Fruit fly (Drosophila melanogaster) whole organism, embryonic: Measurements from ENCODE around the gene CG31205.

Experiments
- CG12071 ChIP-seq: fragments of 200-800 bp; sonication (Bioruptor generic); optimal IDR thresholded peaks from 3 replicates; lab custom pipeline; 2018; ENCODE audit warnings: missing biosample characterization, mild to moderate bottlenecking, missing genetic modification characterization
- CG12104 ChIP-seq: fragments of 200-800 bp; sonication (Bioruptor generic); optimal IDR thresholded peaks from 3 replicates; lab custom pipeline; 2016; ENCODE audit warnings: missing biosample characterization, missing genetic modification characterization
- CG15073 ChIP-seq: fragments of 200-800 bp; sonication (Bioruptor generic); optimal IDR thresholded peaks from 2 replicates; lab custom pipeline; 2016; ENCODE audit warnings: missing biosample characterization, missing genetic modification characterization
- CG15479 ChIP-seq: fragments of 200-800 bp; sonication (Bioruptor generic); optimal IDR thresholded peaks from 3 replicates; lab custom pipeline; 2019; ENCODE audit warnings: missing biosample characterization, mild to moderate bottlenecking, missing genetic modification characterization, moderate library complexity
- CG2116 ChIP-seq: fragments of 200-800 bp; sonication (Bioruptor generic); optimal IDR thresholded peaks from 3 replicates; lab custom pipeline; 2018; ENCODE audit warnings: missing biosample characterization, mild to moderate bottlenecking, missing genetic modification characterization
- CG30403 ChIP-seq: fragments of 200-800 bp; sonication (Bioruptor generic); optimal IDR thresholded peaks from 3 replicates; lab custom pipeline; 2016; ENCODE audit warnings: missing biosample characterization, missing genetic modification characterization
- CG33213 ChIP-seq: fragments of 200-800 bp; sonication (Bioruptor generic); optimal IDR thresholded peaks from 3 replicates; lab custom pipeline; 2016; ENCODE audit warnings: missing biosample characterization, missing genetic modification characterization
- CG6175 ChIP-seq: fragments of 200-800 bp; sonication (Bioruptor generic); IDR thresholded peaks from 3 replicates; pipeline ENCODE4 v1.3.6; 2022; ENCODE audit warnings: missing biosample characterization, missing genetic modification characterization
- CG6765 ChIP-seq: fragments of 200-800 bp; sonication (Bioruptor generic); optimal IDR thresholded peaks from 3 replicates; lab custom pipeline; 2017; ENCODE audit warnings: missing biosample characterization, mild to moderate bottlenecking, missing genetic modification characterization
- CG7372 ChIP-seq: fragments of 200-800 bp; sonication (Bioruptor generic); IDR thresholded peaks from 2 replicates; pipeline ENCODE4 v1.3.6; 2022; ENCODE audit warnings: missing biosample characterization, missing genetic modification characterization
- CG9437 ChIP-seq: fragments of 200-800 bp; sonication (Bioruptor generic); optimal IDR thresholded peaks from 2 replicates; lab custom pipeline; 2018; ENCODE audit warnings: missing biosample characterization, mild to moderate bottlenecking, missing genetic modification characterization
- CG9727 ChIP-seq: fragments of 200-800 bp; sonication (Bioruptor generic); optimal IDR thresholded peaks from 3 replicates; lab custom pipeline; 2017; ENCODE audit warnings: missing biosample characterization, mild to moderate bottlenecking, missing genetic modification characterization
- CG9817 ChIP-seq: fragments of 200-800 bp; sonication (Bioruptor generic); optimal IDR thresholded peaks from 2 replicates; lab custom pipeline; 2018; ENCODE audit warnings: missing biosample characterization, mild to moderate bottlenecking, missing genetic modification characterization, moderate library complexity
- CkIIα-i1 ChIP-seq: fragments of 200-800 bp; sonication (Bioruptor generic); IDR thresholded peaks from 2 replicates; pipeline ENCODE4 v1.3.6; 2022; ENCODE audit warnings: missing biosample characterization, missing genetic modification characterization
- CrebB ChIP-seq: fragments of 200-800 bp; sonication (Bioruptor generic); optimal IDR thresholded peaks from 3 replicates; lab custom pipeline; 2018; ENCODE audit warnings: missing biosample characterization, mild to moderate bottlenecking, missing genetic modification characterization
- D ChIP-seq, 2 experiments: fragments of 200-800 bp in 1 of 2; fragments of >200 bp in 1 of 2; sonication (Bioruptor generic) in 1 of 2; optimal IDR thresholded peaks; 2 replicates in 1 of 2; 3 replicates in 1 of 2; lab custom pipeline; 2017; ENCODE audit warnings: mild to moderate bottlenecking in 1 of 2, missing biosample characterization in 1 of 2, missing genetic modification characterization in 1 of 2, missing genetic modification reagents in 1 of 2
- Dbx ChIP-seq: fragments of 200-800 bp; sonication (Bioruptor generic); IDR thresholded peaks from 3 replicates; pipeline ENCODE4 v1.3.6; 2022; ENCODE audit warnings: missing biosample characterization, missing genetic modification characterization
- Drgx ChIP-seq: fragments of 200-800 bp; sonication (Bioruptor generic); IDR thresholded peaks from 2 replicates; pipeline ENCODE4 v1.3.6; 2022; ENCODE audit warnings: missing biosample characterization, missing genetic modification characterization
- Ets65A ChIP-seq: fragments of 200-800 bp; sonication (Bioruptor generic); peaks from one replicate; lab custom pipeline; 2016; ENCODE audit warnings: missing biosample characterization, missing genetic modification characterization
- HLH54F ChIP-seq: fragments of 200-800 bp; sonication (Bioruptor generic); optimal IDR thresholded peaks from 3 replicates; lab custom pipeline; 2016; ENCODE audit warnings: missing biosample characterization, missing genetic modification characterization
- Med ChIP-seq: fragments of 200-800 bp; sonication (Bioruptor generic); peaks from one replicate; lab custom pipeline; 2016; ENCODE audit warnings: missing biosample characterization, missing genetic modification characterization, mild to moderate bottlenecking, inconsistent platforms, moderate library complexity
- NC2β ChIP-seq: fragments of 200-800 bp; sonication (Bioruptor generic); optimal IDR thresholded peaks from 2 replicates; lab custom pipeline; 2016; ENCODE audit warnings: missing biosample characterization, missing genetic modification characterization
- Optix ChIP-seq: fragments of 200-800 bp; sonication (Bioruptor generic); IDR thresholded peaks from 3 replicates; pipeline ENCODE4 v1.3.6; 2022; ENCODE audit warnings: missing biosample characterization, missing genetic modification characterization
- Side ChIP-seq: fragments of 200-800 bp; sonication (Bioruptor generic); optimal IDR thresholded peaks from 2 replicates; lab custom pipeline; 2016; ENCODE audit warnings: missing biosample characterization, missing genetic modification characterization
- Tbp ChIP-seq: fragments of >200 bp; optimal IDR thresholded peaks from 2 replicates; lab custom pipeline; 2018; ENCODE audit warnings: missing biosample characterization, missing genetic modification characterization
- abd-A ChIP-seq: fragments of 200-800 bp; sonication (Bioruptor generic); optimal IDR thresholded peaks from 3 replicates; lab custom pipeline; 2019; ENCODE audit warnings: missing biosample characterization, mild to moderate bottlenecking, missing genetic modification characterization, moderate library complexity
- az2 ChIP-seq: fragments of 200-800 bp; sonication (Bioruptor generic); optimal IDR thresholded peaks from 3 replicates; lab custom pipeline; 2016; ENCODE audit warnings: missing biosample characterization, missing genetic modification characterization
- corto ChIP-seq: fragments of 200-800 bp; sonication (Bioruptor generic); optimal IDR thresholded peaks from 2 replicates; lab custom pipeline; 2016; ENCODE audit warnings: missing biosample characterization, mild to moderate bottlenecking, missing genetic modification characterization, moderate library complexity
- dysf ChIP-seq: fragments of 200-800 bp; sonication (Bioruptor generic); IDR thresholded peaks from 3 replicates; pipeline ENCODE4 v1.3.6; 2022; ENCODE audit warnings: missing biosample characterization, missing genetic modification characterization
- eve ChIP-seq, 2 experiments: fragments of >200 bp; optimal IDR thresholded peaks; 2 replicates each; lab custom pipeline; 2017; ENCODE audit warnings: missing biosample characterization in 2 of 2, missing genetic modification characterization in 2 of 2
- grn ChIP-seq: fragments of 200-800 bp; sonication (Bioruptor generic); optimal IDR thresholded peaks from 3 replicates; lab custom pipeline; 2017; ENCODE audit warnings: missing biosample characterization, missing genetic modification characterization
- lbe ChIP-seq: fragments of 200-800 bp; sonication (Bioruptor generic); optimal IDR thresholded peaks from 2 replicates; lab custom pipeline; 2016; ENCODE audit warnings: missing biosample characterization, mild to moderate bottlenecking, missing genetic modification characterization
- pfk ChIP-seq: fragments of 200-800 bp; sonication (Bioruptor generic); optimal IDR thresholded peaks from 2 replicates; lab custom pipeline; 2018; ENCODE audit warnings: missing biosample characterization, mild to moderate bottlenecking, missing genetic modification characterization, moderate library complexity
- salm ChIP-seq: fragments of 200-800 bp; sonication (Bioruptor generic); optimal IDR thresholded peaks from 2 replicates; lab custom pipeline; 2018; ENCODE audit warnings: missing biosample characterization, mild to moderate bottlenecking, missing genetic modification characterization
- shn ChIP-seq: fragments of 200-800 bp; sonication (Bioruptor generic); optimal IDR thresholded peaks from 3 replicates; lab custom pipeline; 2016; ENCODE audit warnings: missing biosample characterization, missing genetic modification characterization
- sqz ChIP-seq: fragments of 200-800 bp; sonication (Bioruptor generic); optimal IDR thresholded peaks from 3 replicates; lab custom pipeline; 2018; ENCODE audit warnings: missing biosample characterization, mild to moderate bottlenecking, missing genetic modification characterization
- sr ChIP-seq: fragments of 200-800 bp; sonication (Bioruptor generic); IDR thresholded peaks from 3 replicates; pipeline ENCODE4 v1.3.6; 2022; ENCODE audit warnings: missing biosample characterization, missing genetic modification characterization
- tx ChIP-seq: fragments of 200-800 bp; sonication (Bioruptor generic); optimal IDR thresholded peaks from 2 replicates; lab custom pipeline; 2016; ENCODE audit warnings: missing biosample characterization, missing genetic modification characterization
- unc-4 ChIP-seq: fragments of 200-800 bp; sonication (Bioruptor generic); IDR thresholded peaks from 2 replicates; pipeline ENCODE4 v1.3.6; 2022; ENCODE audit warnings: missing biosample characterization, missing genetic modification characterization; ENCODE audit not compliant: partially characterized antibody

CG31205 gene

dm6 chr3R:20762175-20762795 is 30.9 kb downstream of the CG31205 start, which contains the start of gene CG31195 (continued):
- no peak for TF ChIP-seq sr (GFP tag; lab: Robert Waterston, UW)
- no peak for TF ChIP-seq CG9437
- TF ChIP-seq unc-4 (GFP tag; lab: Robert Waterston, UW), result peak; percentile 82
- TF ChIP-seq CG2116 (GFP tag; lab: Kevin White, UChicago), result peak; percentile 83
- TF ChIP-seq CG15073 (GFP tag; lab: Kevin White, UChicago), result no peak
- no peak for TF ChIP-seq Side
- TF ChIP-seq dysf (GFP tag; lab: Robert Waterston, UW), result no peak
- TF ChIP-seq Tbp (GFP tag; lab: Kevin White, UChicago), result no peak
- no peak for TF ChIP-seq abd-A (tag; lab: Kevin White, UChicago)
- TF ChIP-seq CkIIα-i1 (GFP tag; lab: Robert Waterston, UW), result no peak
- TF ChIP-seq CG12071 (GFP tag; lab: Kevin White, UChicago), result no peak
- no peak for TF ChIP-seq shn (GFP tag; lab: Kevin White, UChicago)
- no peak for TF ChIP-seq grn (GFP tag; lab: Kevin White, UChicago)
- no peak for TF ChIP-seq Optix
- peak; percentile 22 for TF ChIP-seq az2 (GFP tag; lab: Kevin White, UChicago)
- no peak for TF ChIP-seq CrebB (tag; lab: Kevin White, UChicago)
- 0 out of 3 replicates have a peak, but pooled peaks have one; percentile 26 for TF ChIP-seq Dbx (GFP tag; lab: Robert Waterston, UW)
- TF ChIP-seq CG6175 (GFP tag; lab: Robert Waterston, UW), result no peak
- TF ChIP-seq CG7372, result no peak
- TF ChIP-seq CG9817 (tag; lab: Kevin White, UChicago), result no peak
- TF ChIP-seq Med, result peak; percentile 8
- TF ChIP-seq NC2β (GFP tag; lab: Kevin White, UChicago), result no peak
- TF ChIP-seq sqz (GFP tag; lab: Kevin White, UChicago), result no peak
- no peak for TF ChIP-seq salm (tag; lab: Kevin White, UChicago)
- TF ChIP-seq CG12104, result no peak
- TF ChIP-seq CG6765, result no peak

dm6 chr3R:20764058-20764457 is 32.6 kb downstream of the CG31205 start:
- TF ChIP-seq lbe (GFP tag; lab: Kevin White, UChicago) (peak; percentile 51), D (optimal IDR thresholded peaks at IDR 0.05; lab: Kevin White, UChicago) (no peak), D (GFP tag; optimal IDR thresholded peaks at IDR 0.05; lab: Kevin White, UChicago) (no peak), pfk (GFP tag; lab: Kevin White, UChicago) (no peak), CG9727 (no peak), Ets65A (GFP tag; lab: Kevin White, UChicago) (no peak), tx (no peak), eve (GFP tag; optimal IDR thresholded peaks at IDR 0.05; lab: Kevin White, UChicago) (no peak), CG33213 (GFP tag; lab: Kevin White, UChicago) (no peak), Drgx (GFP tag; lab: Robert Waterston, UW) (peak; percentile 58; the same call in 1 of the 2 replicates), corto (GFP tag; lab: Kevin White, UChicago) (peak; percentile 6), HLH54F (no peak), CG15479 (GFP tag; lab: Kevin White, UChicago) (peak; percentile 10), CG30403 (GFP tag; lab: Kevin White, UChicago) (no peak)
